Fruit fly (Drosophila melanogaster) whole organism, embryonic: Measurements from ENCODE around the gene Ank2.
A peak's percentile ranks its signal among the peaks of the same experiment; 100 is the strongest.

ENCODE experiments used
- Bdp1 ChIP-seq: fragments of 200-800 bp; sonication (Bioruptor generic); optimal IDR thresholded peaks from 3 replicates; lab custom pipeline; 2016; ENCODE audit warnings: missing biosample characterization, missing genetic modification characterization
- CG1024 ChIP-seq: fragments of 200-800 bp; sonication (Bioruptor generic); IDR thresholded peaks from 2 replicates; pipeline ENCODE4 v1.3.6; 2022; ENCODE audit warnings: missing biosample characterization, missing genetic modification characterization
- CG10267 ChIP-seq: fragments of 200-800 bp; sonication (Bioruptor generic); optimal IDR thresholded peaks from 2 replicates; lab custom pipeline; 2018; ENCODE audit warnings: missing biosample characterization, mild to moderate bottlenecking, missing genetic modification characterization, moderate library complexity
- CG10543 ChIP-seq: fragments of 200-800 bp; sonication (Bioruptor generic); optimal IDR thresholded peaks from 3 replicates; lab custom pipeline; 2017; ENCODE audit warnings: missing biosample characterization, mild to moderate bottlenecking, missing genetic modification characterization, moderate library complexity
- CG11093 ChIP-seq: fragments of 200-800 bp; sonication (Bioruptor generic); IDR thresholded peaks from 3 replicates; pipeline ENCODE4 v1.3.6; 2022; ENCODE audit warnings: missing biosample characterization, missing genetic modification characterization
- CG12155 ChIP-seq: fragments of 200-800 bp; sonication (Bioruptor generic); optimal IDR thresholded peaks from 3 replicates; lab custom pipeline; 2016; ENCODE audit warnings: missing biosample characterization, missing genetic modification characterization
- CG12744 ChIP-seq: fragments of 200-800 bp; sonication (Bioruptor generic); optimal IDR thresholded peaks from 2 replicates; lab custom pipeline; 2016; ENCODE audit warnings: missing biosample characterization, missing genetic modification characterization
- CG12942 ChIP-seq: fragments of 200-800 bp; sonication (Bioruptor generic); optimal IDR thresholded peaks from 3 replicates; lab custom pipeline; 2016; ENCODE audit warnings: missing biosample characterization, missing genetic modification characterization
- CG13775 ChIP-seq: fragments of 200-800 bp; sonication (Bioruptor generic); optimal IDR thresholded peaks from 3 replicates; lab custom pipeline; 2017; ENCODE audit warnings: missing biosample characterization, mild to moderate bottlenecking, missing genetic modification characterization
- CG16813 ChIP-seq: fragments of 200-800 bp; sonication (Bioruptor generic); IDR thresholded peaks from 3 replicates; pipeline ENCODE4 v1.3.6; 2022; ENCODE audit warnings: missing biosample characterization, missing genetic modification characterization; ENCODE audit not compliant: partially characterized antibody
- CG16863 ChIP-seq: fragments of 200-800 bp; sonication (Bioruptor generic); optimal IDR thresholded peaks from 3 replicates; lab custom pipeline; 2016; ENCODE audit warnings: missing biosample characterization, missing genetic modification characterization
- CG17359 ChIP-seq: fragments of 200-800 bp; sonication (Bioruptor generic); optimal IDR thresholded peaks from 3 replicates; lab custom pipeline; 2018; ENCODE audit warnings: missing biosample characterization, mild to moderate bottlenecking, missing genetic modification characterization, moderate library complexity
- CG2199 ChIP-seq: fragments of 200-800 bp; sonication (Bioruptor generic); IDR thresholded peaks from 3 replicates; pipeline ENCODE4 v1.3.6; 2022; ENCODE audit warnings: missing biosample characterization, missing genetic modification characterization
- CG2712 ChIP-seq: fragments of 200-800 bp; optimal IDR thresholded peaks from 3 replicates; lab custom pipeline; 2019; ENCODE audit warnings: missing biosample characterization, mild to moderate bottlenecking, missing genetic modification characterization, moderate library complexity
- CG4328 ChIP-seq: fragments of 200-800 bp; sonication (Bioruptor generic); optimal IDR thresholded peaks from 3 replicates; lab custom pipeline; 2017; ENCODE audit warnings: missing biosample characterization, missing genetic modification reagents, missing genetic modification characterization
- CG43689 ChIP-seq: fragments of 200-800 bp; sonication (Bioruptor generic); IDR thresholded peaks from 2 replicates; pipeline ENCODE4 v1.3.6; 2022; ENCODE audit warnings: missing biosample characterization, missing genetic modification characterization
- CG4730 ChIP-seq: fragments of 200-800 bp; sonication (Bioruptor generic); IDR thresholded peaks from 2 replicates; pipeline ENCODE4 v1.3.6; 2022; ENCODE audit warnings: missing biosample characterization, missing genetic modification characterization
- CG6654 ChIP-seq: fragments of 200-800 bp; sonication (Bioruptor generic); optimal IDR thresholded peaks from 2 replicates; lab custom pipeline; 2017; ENCODE audit warnings: missing biosample characterization, mild to moderate bottlenecking, missing genetic modification characterization
- CG8478 ChIP-seq: fragments of >200 bp; optimal IDR thresholded peaks from 2 replicates; lab custom pipeline; 2018
- CG8944 ChIP-seq: fragments of 200-800 bp; sonication (Bioruptor generic); optimal IDR thresholded peaks from 3 replicates; lab custom pipeline; 2016; ENCODE audit warnings: missing biosample characterization, missing genetic modification characterization
- CG9437 ChIP-seq: fragments of 200-800 bp; sonication (Bioruptor generic); optimal IDR thresholded peaks from 2 replicates; lab custom pipeline; 2018; ENCODE audit warnings: missing biosample characterization, mild to moderate bottlenecking, missing genetic modification characterization
- Dek ChIP-seq: fragments of 200-800 bp; sonication (Bioruptor generic); optimal IDR thresholded peaks from 3 replicates; lab custom pipeline; 2019; ENCODE audit warnings: missing biosample characterization, mild to moderate bottlenecking, missing genetic modification characterization, moderate library complexity
- Dip2 ChIP-seq: fragments of 200-800 bp; sonication (Bioruptor generic); IDR thresholded peaks from 2 replicates; pipeline ENCODE4 v1.3.6; 2022; ENCODE audit warnings: missing biosample characterization, missing genetic modification characterization
- Dip3 ChIP-seq: fragments of 200-800 bp; sonication (Bioruptor generic); optimal IDR thresholded peaks from 3 replicates; lab custom pipeline; 2016; ENCODE audit warnings: missing biosample characterization, missing genetic modification characterization
- Drgx ChIP-seq: fragments of 200-800 bp; sonication (Bioruptor generic); IDR thresholded peaks from 2 replicates; pipeline ENCODE4 v1.3.6; 2022; ENCODE audit warnings: missing biosample characterization, missing genetic modification characterization
- Gsc ChIP-seq: fragments of 200-800 bp; sonication (Bioruptor generic); IDR thresholded peaks from 2 replicates; pipeline ENCODE4 v1.3.6; 2022; ENCODE audit warnings: missing biosample characterization, missing genetic modification characterization
- Gug ChIP-seq: fragments of 200-800 bp; sonication (Bioruptor generic); IDR thresholded peaks from 4 replicates; pipeline ENCODE4 v1.3.6; 2022; ENCODE audit warnings: missing biosample characterization, missing genetic modification characterization
- HLH3B ChIP-seq: fragments of 200-800 bp; sonication (Bioruptor generic); IDR thresholded peaks from 2 replicates; pipeline ENCODE4 v1.3.6; 2022; ENCODE audit warnings: missing biosample characterization, missing genetic modification characterization
- HmgZ ChIP-seq: fragments of 200-800 bp; sonication (Bioruptor generic); optimal IDR thresholded peaks from 2 replicates; lab custom pipeline; 2018; ENCODE audit warnings: missing biosample characterization, mild to moderate bottlenecking, missing genetic modification characterization
- Lhr ChIP-seq: fragments of 200-800 bp; sonication (Bioruptor generic); optimal IDR thresholded peaks from 3 replicates; lab custom pipeline; 2017; ENCODE audit warnings: mild to moderate bottlenecking, missing biosample characterization, missing genetic modification reagents, missing genetic modification characterization
- NK7.1 ChIP-seq: fragments of 200-800 bp; sonication (Bioruptor generic); optimal IDR thresholded peaks from 3 replicates; lab custom pipeline; 2016; ENCODE audit warnings: missing biosample characterization, missing genetic modification characterization
- PHDP ChIP-seq: fragments of 200-800 bp; sonication (Bioruptor generic); optimal IDR thresholded peaks from 3 replicates; lab custom pipeline; 2018; ENCODE audit warnings: missing biosample characterization, mild to moderate bottlenecking, missing genetic modification characterization, moderate library complexity
- Ptx1 ChIP-seq: fragments of 200-800 bp; sonication (Bioruptor generic); IDR thresholded peaks from 2 replicates; pipeline ENCODE4 v1.3.6; 2022; ENCODE audit warnings: missing biosample characterization, missing genetic modification characterization
- Ravus ChIP-seq: fragments of 200-800 bp; sonication (Bioruptor generic); IDR thresholded peaks from 2 replicates; pipeline ENCODE4 v1.3.6; 2022; ENCODE audit warnings: missing biosample characterization, missing genetic modification characterization
- Sox102F ChIP-seq: fragments of 200-800 bp; sonication (Bioruptor generic); optimal IDR thresholded peaks from 2 replicates; lab custom pipeline; 2018; ENCODE audit warnings: missing biosample characterization, mild to moderate bottlenecking, missing genetic modification characterization, moderate library complexity
- az2 ChIP-seq: fragments of 200-800 bp; sonication (Bioruptor generic); optimal IDR thresholded peaks from 3 replicates; lab custom pipeline; 2016; ENCODE audit warnings: missing biosample characterization, missing genetic modification characterization
- cwo ChIP-seq: fragments of 200-800 bp; sonication (Bioruptor generic); optimal IDR thresholded peaks from 3 replicates; lab custom pipeline; 2017; ENCODE audit warnings: missing biosample characterization, missing genetic modification characterization, mild to moderate bottlenecking, moderate library complexity, missing genetic modification reagents
- danr ChIP-seq: fragments of 200-800 bp; sonication (Bioruptor generic); IDR thresholded peaks from 2 replicates; pipeline ENCODE4 v1.3.6; 2022; ENCODE audit warnings: missing biosample characterization, missing genetic modification characterization
- insv ChIP-seq, 2 experiments: fragments of 200-800 bp; sonication (Bioruptor generic); optimal IDR thresholded peaks; 3 replicates each; lab custom pipeline; 2016 to 2018; ENCODE audit warnings: missing biosample characterization in 2 of 2, missing genetic modification characterization in 2 of 2
- ken ChIP-seq: fragments of 200-800 bp; sonication (Bioruptor generic); IDR thresholded peaks from 3 replicates; pipeline ENCODE4 v1.3.6; 2022; ENCODE audit warnings: missing biosample characterization, missing genetic modification characterization
- luna ChIP-seq: fragments of 200-800 bp; sonication (Bioruptor generic); optimal IDR thresholded peaks from 2 replicates; lab custom pipeline; 2016; ENCODE audit warnings: missing biosample characterization, missing genetic modification characterization
- p53 ChIP-seq: fragments of 200-800 bp; sonication (Bioruptor generic); optimal IDR thresholded peaks from 2 replicates; lab custom pipeline; 2016; ENCODE audit warnings: missing biosample characterization, missing genetic modification characterization
- scrt ChIP-seq: fragments of 200-800 bp; sonication (Bioruptor generic); optimal IDR thresholded peaks from 2 replicates; lab custom pipeline; 2018; ENCODE audit warnings: missing biosample characterization, mild to moderate bottlenecking, missing genetic modification characterization, moderate library complexity
- sd ChIP-seq: fragments of 200-800 bp; sonication (Bioruptor generic); optimal IDR thresholded peaks from 3 replicates; lab custom pipeline; 2018; ENCODE audit warnings: missing biosample characterization, mild to moderate bottlenecking, missing genetic modification characterization, moderate library complexity
- shn ChIP-seq: fragments of 200-800 bp; sonication (Bioruptor generic); optimal IDR thresholded peaks from 3 replicates; lab custom pipeline; 2016; ENCODE audit warnings: missing biosample characterization, missing genetic modification characterization
- tll ChIP-seq, 2 experiments: fragments of 200-800 bp in 1 of 2; fragments of >200 bp in 1 of 2; sonication (Bioruptor generic) in 1 of 2; optimal IDR thresholded peaks; 2 replicates each; lab custom pipeline; 2017 to 2019; ENCODE audit warnings: missing biosample characterization in 2 of 2, missing genetic modification characterization in 2 of 2, mild to moderate bottlenecking in 1 of 2, moderate library complexity in 1 of 2
- unpg ChIP-seq: fragments of 200-800 bp; sonication (Bioruptor generic); optimal IDR thresholded peaks from 3 replicates; lab custom pipeline; 2018; ENCODE audit warnings: missing biosample characterization, mild to moderate bottlenecking, missing genetic modification characterization, moderate library complexity
- usp ChIP-seq: fragments of >200 bp; optimal IDR thresholded peaks from 2 replicates; lab custom pipeline; 2017; ENCODE audit warnings: missing biosample characterization, missing genetic modification characterization
- vfl ChIP-seq: fragments of 200-800 bp; sonication (Bioruptor generic); optimal IDR thresholded peaks from 2 replicates; lab custom pipeline; 2016; ENCODE audit warnings: missing biosample characterization, missing genetic modification characterization
- zfh1 ChIP-seq: fragments of 200-800 bp; sonication (Bioruptor generic); IDR thresholded peaks from 3 replicates; pipeline ENCODE4 v1.3.6; 2022; ENCODE audit warnings: missing biosample characterization, missing genetic modification characterization

Ank2 gene

dm6 chr3L:7718561-7719417, 594 bp upstream of the Ank2 start, which contains the start of gene Mcad (continued):
- TF ChIP-seq insv (GFP tag; optimal IDR thresholded peaks at IDR 0.05; lab: Kevin White, UChicago) (no peak), HmgZ (tag; lab: Kevin White, UChicago) (peak; percentile 72), luna (GFP tag; lab: Kevin White, UChicago) (peak; percentile 26), CG17359 (tag; lab: Kevin White, UChicago) (peak; percentile 97), Ptx1 (GFP tag; lab: Robert Waterston, UW) (peak; percentile 96), CG10267 (tag; lab: Kevin White, UChicago) (peak; percentile 90), Sox102F (GFP tag; lab: Kevin White, UChicago) (peak; percentile 88), Gsc (peak; percentile 71), CG2199 (peak; percentile 84), shn (GFP tag; lab: Kevin White, UChicago) (no peak), Bdp1 (no peak), cwo (GFP tag; lab: Kevin White, UChicago) (peak; percentile 94), ken (GFP tag; lab: Robert Waterston, UW) (peak; percentile 79; the same call in 2 of the 3 replicates), CG13775 (GFP tag; lab: Kevin White, UChicago) (peak; percentile 72), Dip3 (peak; percentile 45), Dip2 (GFP tag; lab: Robert Waterston, UW) (peak; percentile 52), zfh1 (peak; percentile 74), Gug (GFP tag; lab: Robert Waterston, UW) (peak; percentile 90), scrt (GFP tag; lab: Kevin White, UChicago) (peak; percentile 92), CG1024 (GFP tag; lab: Robert Waterston, UW) (peak; percentile 85), CG12942 (GFP tag; lab: Kevin White, UChicago) (peak; percentile 74), danr (peak; percentile 67), vfl (GFP tag; lab: Kevin White, UChicago) (peak; percentile 74), CG16863 (GFP tag; lab: Kevin White, UChicago) (peak; percentile 42), Drgx (GFP tag; lab: Robert Waterston, UW) (peak; percentile 90), Dek (tag; lab: Kevin White, UChicago) (peak; percentile 84), PHDP (peak; percentile 84), tll (GFP tag; optimal IDR thresholded peaks at IDR 0.05; lab: Kevin White, UChicago) (no peak), CG2712 (tag; lab: Kevin White, UChicago) (peak; percentile 86), NK7.1 (GFP tag; lab: Kevin White, UChicago) (peak; percentile 35), Ravus (GFP tag; lab: Robert Waterston, UW) (peak; percentile 87), sd (tag; lab: Kevin White, UChicago) (peak; percentile 57), CG4328 (GFP tag; lab: Kevin White, UChicago) (peak; percentile 82), usp (GFP tag; lab: Kevin White, UChicago) (no peak), CG16813 (GFP tag; lab: Robert Waterston, UW) (no peak), CG8478 (no peak), CG12744 (no peak), unpg (GFP tag; lab: Kevin White, UChicago) (peak; percentile 82), az2 (GFP tag; lab: Kevin White, UChicago) (peak; percentile 85), CG8944 (no peak), CG9437 (GFP tag; lab: Kevin White, UChicago) (peak; percentile 99), CG43689 (GFP tag; lab: Robert Waterston, UW) (peak; percentile 79), CG12155 (peak; percentile 77), CG4730 (GFP tag; lab: Robert Waterston, UW) (peak; percentile 82), Lhr (peak; percentile 46), CG10543 (GFP tag; lab: Kevin White, UChicago) (peak; percentile 47), CG11093 (GFP tag; lab: Robert Waterston, UW) (peak; percentile 93), HLH3B (GFP tag; lab: Robert Waterston, UW) (peak; percentile 95), p53 (GFP tag; lab: Kevin White, UChicago) (no peak), CG6654 (GFP tag; lab: Kevin White, UChicago) (peak; percentile 85)
